Fruit fly (Drosophila melanogaster) S2 (cell line): ENCODE results near the gene cyr.

Source experiments
- CG8478 ChIP-seq: fragments of >200 bp; optimal IDR thresholded peaks from 2 replicates; lab custom pipeline; 2018
- CTCF ChIP-seq, 2 experiments: fragments of >200 bp; optimal IDR thresholded peaks; 2 replicates each; lab custom pipeline; 2018

DNA sequence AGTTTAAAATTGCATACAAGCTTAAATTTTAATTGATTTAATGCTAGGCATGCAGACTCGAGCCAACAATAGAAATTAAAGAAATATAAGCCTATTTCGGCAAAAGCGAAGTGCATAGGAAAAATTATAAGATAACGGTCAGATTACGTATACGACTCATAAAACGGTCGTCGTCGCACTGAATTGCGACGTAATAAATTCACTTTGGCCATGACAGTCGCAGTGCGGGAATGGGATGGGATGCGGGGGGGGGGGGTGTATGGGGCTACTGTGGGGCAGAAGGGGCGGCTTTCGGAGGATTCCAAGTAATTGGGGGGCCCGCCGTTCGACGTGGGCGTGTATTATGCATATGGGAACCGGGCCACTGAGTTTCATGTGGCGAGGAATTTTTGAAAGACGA is 24.5 kb downstream of the cyr start:
- TF ChIP-seq CG8478 (lab: Kevin White, UChicago) (no peak), CTCF (optimal IDR thresholded peaks at IDR 0.05; lab: Kevin White, UChicago) (no peak)
